Fruit fly (Drosophila melanogaster) whole organism, embryonic: ENCODE data around the gene gcm.
A peak's percentile ranks its signal among the peaks of the same experiment; 100 is the strongest.

Experiments used
- Atf3 ChIP-seq: fragments of 200-800 bp; sonication (Bioruptor generic); optimal IDR thresholded peaks from 3 replicates; lab custom pipeline; 2016; ENCODE audit warnings: missing biosample characterization, missing genetic modification characterization
- Atf6 ChIP-seq: fragments of 200-800 bp; sonication (Bioruptor generic); IDR thresholded peaks from 2 replicates; pipeline ENCODE4 v1.3.6; 2022; ENCODE audit warnings: missing biosample characterization, missing genetic modification characterization
- CG10209 ChIP-seq: fragments of 200-800 bp; sonication (Bioruptor generic); optimal IDR thresholded peaks from 3 replicates; lab custom pipeline; 2017; ENCODE audit warnings: missing biosample characterization, mild to moderate bottlenecking, missing genetic modification characterization, missing genetic modification reagents
- CG12219 ChIP-seq: fragments of 200-800 bp; sonication (Bioruptor generic); optimal IDR thresholded peaks from 3 replicates; lab custom pipeline; 2018; ENCODE audit warnings: missing biosample characterization, mild to moderate bottlenecking, missing genetic modification characterization
- CG13624 ChIP-seq: fragments of 200-800 bp; sonication (Bioruptor generic); optimal IDR thresholded peaks from 2 replicates; lab custom pipeline; 2016; ENCODE audit warnings: missing biosample characterization, missing genetic modification characterization
- CG14965 ChIP-seq: fragments of 200-800 bp; sonication (Bioruptor generic); optimal IDR thresholded peaks from 2 replicates; lab custom pipeline; 2016; ENCODE audit warnings: missing biosample characterization, missing genetic modification characterization, borderline replicate concordance
- CG15479 ChIP-seq: fragments of 200-800 bp; sonication (Bioruptor generic); optimal IDR thresholded peaks from 3 replicates; lab custom pipeline; 2019; ENCODE audit warnings: missing biosample characterization, mild to moderate bottlenecking, missing genetic modification characterization, moderate library complexity
- CG15514 ChIP-seq: fragments of 200-800 bp; sonication (Bioruptor generic); optimal IDR thresholded peaks from 3 replicates; lab custom pipeline; 2017; ENCODE audit warnings: missing biosample characterization, missing genetic modification characterization, mild to moderate bottlenecking, moderate library complexity, missing genetic modification reagents
- CG16779 ChIP-seq: fragments of 200-800 bp; sonication (Bioruptor generic); IDR thresholded peaks from 2 replicates; pipeline ENCODE4 v1.3.6; 2022; ENCODE audit warnings: missing biosample characterization, missing genetic modification characterization
- CG17385 ChIP-seq: fragments of 200-800 bp; sonication (Bioruptor generic); optimal IDR thresholded peaks from 3 replicates; lab custom pipeline; 2018; ENCODE audit warnings: missing biosample characterization, mild to moderate bottlenecking, missing genetic modification characterization
- CG34376 ChIP-seq: fragments of 200-800 bp; sonication (Bioruptor generic); optimal IDR thresholded peaks from 2 replicates; lab custom pipeline; 2018; ENCODE audit warnings: missing biosample characterization, mild to moderate bottlenecking, missing genetic modification characterization
- CG4404 ChIP-seq: fragments of 200-800 bp; sonication (Bioruptor generic); IDR thresholded peaks from 2 replicates; pipeline ENCODE4 v1.3.6; 2022; ENCODE audit warnings: missing biosample characterization, missing genetic modification characterization
- CG5180 ChIP-seq: fragments of 200-800 bp; sonication (Bioruptor generic); optimal IDR thresholded peaks from 3 replicates; lab custom pipeline; 2017; ENCODE audit warnings: missing biosample characterization, missing genetic modification characterization, mild to moderate bottlenecking, moderate library complexity, missing genetic modification reagents
- CG5953 ChIP-seq: fragments of 200-800 bp; sonication (Bioruptor generic); IDR thresholded peaks from 2 replicates; pipeline ENCODE4 v1.3.6; 2022; ENCODE audit warnings: missing biosample characterization, missing genetic modification characterization
- CG6175 ChIP-seq: fragments of 200-800 bp; sonication (Bioruptor generic); IDR thresholded peaks from 3 replicates; pipeline ENCODE4 v1.3.6; 2022; ENCODE audit warnings: missing biosample characterization, missing genetic modification characterization
- CG6689 ChIP-seq: fragments of 200-800 bp; sonication (Bioruptor generic); IDR thresholded peaks from 2 replicates; pipeline ENCODE4 v1.3.6; 2022; ENCODE audit warnings: missing biosample characterization, missing genetic modification characterization
- CG6791 ChIP-seq: fragments of 200-800 bp; sonication (Bioruptor generic); IDR thresholded peaks from 3 replicates; pipeline ENCODE4 v1.3.6; 2022; ENCODE audit warnings: missing biosample characterization, missing genetic modification characterization; ENCODE audit not compliant: partially characterized antibody
- CG6854 ChIP-seq: fragments of 200-800 bp; sonication (Bioruptor generic); optimal IDR thresholded peaks from 3 replicates; lab custom pipeline; 2017; ENCODE audit warnings: missing biosample characterization, mild to moderate bottlenecking, missing genetic modification characterization
- CG7928 ChIP-seq: fragments of 200-800 bp; sonication (Bioruptor generic); optimal IDR thresholded peaks from 2 replicates; lab custom pipeline; 2017; ENCODE audit warnings: missing biosample characterization, mild to moderate bottlenecking, missing genetic modification characterization
- CG9215 ChIP-seq: fragments of 200-800 bp; sonication (Bioruptor generic); IDR thresholded peaks from 2 replicates; pipeline ENCODE4 v1.3.6; 2022; ENCODE audit warnings: missing biosample characterization, missing genetic modification characterization
- CG9609 ChIP-seq: fragments of 200-800 bp; sonication (Bioruptor generic); optimal IDR thresholded peaks from 3 replicates; lab custom pipeline; 2016; ENCODE audit warnings: missing biosample characterization, missing genetic modification characterization
- Dbx ChIP-seq: fragments of 200-800 bp; sonication (Bioruptor generic); IDR thresholded peaks from 3 replicates; pipeline ENCODE4 v1.3.6; 2022; ENCODE audit warnings: missing biosample characterization, missing genetic modification characterization
- HLH54F ChIP-seq: fragments of 200-800 bp; sonication (Bioruptor generic); optimal IDR thresholded peaks from 3 replicates; lab custom pipeline; 2016; ENCODE audit warnings: missing biosample characterization, missing genetic modification characterization
- HmgD ChIP-seq: fragments of 200-800 bp; sonication (Bioruptor generic); optimal IDR thresholded peaks from 3 replicates; lab custom pipeline; 2016; ENCODE audit warnings: missing biosample characterization, missing genetic modification characterization
- MBD-R2 ChIP-seq: fragments of 200-800 bp; sonication (Bioruptor generic); IDR thresholded peaks from 2 replicates; pipeline ENCODE4 v1.3.6; 2022; ENCODE audit warnings: missing biosample characterization, missing genetic modification characterization
- Mad ChIP-seq: fragments of 200-800 bp; sonication (Bioruptor generic); optimal IDR thresholded peaks from 2 replicates; lab custom pipeline; 2016; ENCODE audit warnings: missing biosample characterization, missing genetic modification characterization
- NC2α ChIP-seq: fragments of 200-800 bp; sonication (Bioruptor generic); optimal IDR thresholded peaks from 2 replicates; lab custom pipeline; 2016; ENCODE audit warnings: missing biosample characterization, missing genetic modification characterization
- NFAT ChIP-seq: fragments of 200-800 bp; sonication (Bioruptor generic); IDR thresholded peaks from 2 replicates; pipeline ENCODE4 v1.3.6; 2022; ENCODE audit warnings: missing biosample characterization, missing genetic modification characterization
- PHDP ChIP-seq: fragments of 200-800 bp; sonication (Bioruptor generic); optimal IDR thresholded peaks from 3 replicates; lab custom pipeline; 2018; ENCODE audit warnings: missing biosample characterization, mild to moderate bottlenecking, missing genetic modification characterization, moderate library complexity
- Tbp ChIP-seq: fragments of >200 bp; optimal IDR thresholded peaks from 2 replicates; lab custom pipeline; 2018; ENCODE audit warnings: missing biosample characterization, missing genetic modification characterization
- ase ChIP-seq: fragments of 200-800 bp; sonication (Bioruptor generic); IDR thresholded peaks from 3 replicates; pipeline ENCODE4 v1.3.6; 2022; ENCODE audit warnings: missing biosample characterization, missing genetic modification characterization
- bsh ChIP-seq, 2 experiments: fragments of 200-800 bp; sonication (Bioruptor generic); optimal IDR thresholded peaks; 2 replicates each; lab custom pipeline; 2017 to 2018; ENCODE audit warnings: mild to moderate bottlenecking in 2 of 2, missing biosample characterization in 2 of 2, missing genetic modification characterization in 2 of 2, moderate library complexity in 1 of 2
- btn ChIP-seq: fragments of 200-800 bp; sonication (Bioruptor generic); optimal IDR thresholded peaks from 2 replicates; lab custom pipeline; 2016; ENCODE audit warnings: missing biosample characterization, missing genetic modification characterization
- chif ChIP-seq, 2 experiments: fragments of 200-800 bp; sonication (Bioruptor generic); optimal IDR thresholded peaks; 3 replicates each; lab custom pipeline; 2016; ENCODE audit warnings: missing biosample characterization in 2 of 2, missing genetic modification characterization in 2 of 2
- da ChIP-seq: fragments of 200-800 bp; sonication (Bioruptor generic); optimal IDR thresholded peaks from 2 replicates; lab custom pipeline; 2016; ENCODE audit warnings: missing biosample characterization, missing genetic modification characterization
- dmrt11E ChIP-seq: fragments of 200-800 bp; sonication (Bioruptor generic); optimal IDR thresholded peaks from 3 replicates; lab custom pipeline; 2018; ENCODE audit warnings: missing biosample characterization, mild to moderate bottlenecking, missing genetic modification characterization, moderate library complexity
- eyg ChIP-seq: fragments of 200-800 bp; sonication (Bioruptor generic); optimal IDR thresholded peaks from 3 replicates; lab custom pipeline; 2016; ENCODE audit warnings: missing biosample characterization, missing genetic modification characterization
- fru ChIP-seq: fragments of >200 bp; optimal IDR thresholded peaks from 2 replicates; lab custom pipeline; 2017
- gfzf ChIP-seq: fragments of 200-800 bp; sonication (Bioruptor generic); optimal IDR thresholded peaks from 2 replicates; lab custom pipeline; 2016; ENCODE audit warnings: missing biosample characterization, mild to moderate bottlenecking, missing genetic modification characterization, moderate library complexity
- gro ChIP-seq: fragments of 200-800 bp; sonication (Bioruptor generic); optimal IDR thresholded peaks from 2 replicates; lab custom pipeline; 2016; ENCODE audit warnings: missing biosample characterization, missing genetic modification characterization
- gt ChIP-seq: fragments of 200-800 bp; sonication (Bioruptor generic); IDR thresholded peaks from 2 replicates; pipeline ENCODE4 v1.3.6; 2022; ENCODE audit warnings: missing biosample characterization, missing genetic modification characterization
- lmd ChIP-seq: fragments of 200-800 bp; sonication (Bioruptor generic); IDR thresholded peaks from 2 replicates; pipeline ENCODE4 v1.3.6; 2022; ENCODE audit warnings: missing biosample characterization, missing genetic modification characterization
- mam ChIP-seq: fragments of 200-800 bp; sonication (Bioruptor generic); optimal IDR thresholded peaks from 3 replicates; lab custom pipeline; 2016; ENCODE audit warnings: missing biosample characterization, missing genetic modification characterization
- pan ChIP-seq, 4 experiments: fragments of >200 bp in 3 of 4; fragments of 200-800 bp in 1 of 4; sonication (Bioruptor generic) in 1 of 4; optimal IDR thresholded peaks in 3 of 4; IDR thresholded peaks in 1 of 4; 2 replicates each; pipeline versions ENCODE4 v1.3.6 to Lab custom; 2017 to 2022; ENCODE audit warnings: missing biosample characterization in 2 of 4, missing genetic modification characterization in 2 of 4, mixed read lengths in 1 of 4
- rib ChIP-seq: fragments of 200-800 bp; sonication (Bioruptor generic); IDR thresholded peaks from 2 replicates; pipeline ENCODE4 v1.3.6; 2022; ENCODE audit warnings: missing biosample characterization, missing genetic modification characterization
- sqz ChIP-seq: fragments of 200-800 bp; sonication (Bioruptor generic); optimal IDR thresholded peaks from 3 replicates; lab custom pipeline; 2018; ENCODE audit warnings: missing biosample characterization, mild to moderate bottlenecking, missing genetic modification characterization
- stwl ChIP-seq: fragments of 200-800 bp; sonication (Bioruptor generic); optimal IDR thresholded peaks from 3 replicates; lab custom pipeline; 2018; ENCODE audit warnings: missing biosample characterization, mild to moderate bottlenecking, missing genetic modification characterization, moderate library complexity
- twi ChIP-seq: fragments of 200-800 bp; optimal IDR thresholded peaks from 2 replicates; lab custom pipeline; 2019; ENCODE audit warnings: missing biosample characterization, mild to moderate bottlenecking, missing genetic modification characterization, moderate library complexity
- vvl ChIP-seq: fragments of 200-800 bp; sonication (Bioruptor generic); IDR thresholded peaks from 2 replicates; pipeline ENCODE4 v1.3.6; 2022; ENCODE audit warnings: missing biosample characterization, missing genetic modification characterization
- zen2 ChIP-seq: fragments of 200-800 bp; sonication (Bioruptor generic); IDR thresholded peaks from 3 replicates; pipeline ENCODE4 v1.3.6; 2022; ENCODE audit warnings: missing biosample characterization, missing genetic modification characterization; ENCODE audit not compliant: partially characterized antibody
- zfh1 ChIP-seq: fragments of 200-800 bp; sonication (Bioruptor generic); IDR thresholded peaks from 3 replicates; pipeline ENCODE4 v1.3.6; 2022; ENCODE audit warnings: missing biosample characterization, missing genetic modification characterization

gcm gene

dm6 chr2L:9570673-9571193, 10.8 kb downstream of the gcm start (continued):
- TF ChIP-seq CG5180 (GFP tag; lab: Kevin White, UChicago), result peak; percentile 73
- TF ChIP-seq btn (GFP tag; lab: Kevin White, UChicago), result no peak
- no peak for TF ChIP-seq chif (GFP tag; optimal IDR thresholded peaks at IDR 0.05; lab: Kevin White, UChicago)
- no peak for TF ChIP-seq vvl (GFP tag; lab: Robert Waterston, UW)
- TF ChIP-seq lmd (GFP tag; lab: Robert Waterston, UW), result no peak
- peak; percentile 6 for TF ChIP-seq CG15514 (GFP tag; lab: Kevin White, UChicago)
- TF ChIP-seq pan (optimal IDR thresholded peaks at IDR 0.05; lab: Kevin White, UChicago), result no peak
- no peak for TF ChIP-seq pan (GFP tag; optimal IDR thresholded peaks at IDR 0.05 in 1 of 2, IDR thresholded peaks at IDR 0.05 in 1 of 2)
- TF ChIP-seq HmgD (GFP tag; lab: Kevin White, UChicago), result no peak
- TF ChIP-seq PHDP (tag; lab: Kevin White, UChicago), result peak; percentile 55
- no peak for TF ChIP-seq Atf3
- TF ChIP-seq CG12219 (GFP tag; lab: Kevin White, UChicago), result peak; percentile 28
- no peak for TF ChIP-seq mam (GFP tag; lab: Kevin White, UChicago)
- no peak for TF ChIP-seq twi (tag; lab: Kevin White, UChicago)
- TF ChIP-seq CG17385 (GFP tag; lab: Kevin White, UChicago), result peak; percentile 39
- no peak for TF ChIP-seq CG9215 (GFP tag; lab: Robert Waterston, UW)
- TF ChIP-seq rib (GFP tag; lab: Robert Waterston, UW), result no peak
- no peak for TF ChIP-seq gro (GFP tag; lab: Kevin White, UChicago)
- no peak for TF ChIP-seq CG6791
- TF ChIP-seq CG16779 (GFP tag; lab: Robert Waterston, UW), result no peak
- TF ChIP-seq Dbx (GFP tag; lab: Robert Waterston, UW), result 0 out of 3 replicates have a peak, but pooled peaks have one; percentile 15
- no peak for TF ChIP-seq NFAT (GFP tag; lab: Robert Waterston, UW)
- no peak for TF ChIP-seq gfzf
- no peak for TF ChIP-seq ase (GFP tag; lab: Robert Waterston, UW)
- TF ChIP-seq zen2 (GFP tag; lab: Robert Waterston, UW), result no peak
- no peak for TF ChIP-seq NC2α (GFP tag; lab: Kevin White, UChicago)
- no peak for TF ChIP-seq gt
- TF ChIP-seq Tbp, result no peak
- no peak for TF ChIP-seq fru (lab: Kevin White, UChicago)
- TF ChIP-seq dmrt11E (tag; lab: Kevin White, UChicago), result no peak
- no peak for TF ChIP-seq CG14965
- no peak for TF ChIP-seq CG5953 (GFP tag; lab: Robert Waterston, UW)
- no peak for TF ChIP-seq CG13624 (GFP tag; lab: Kevin White, UChicago)
- no peak for TF ChIP-seq da (GFP tag; lab: Kevin White, UChicago)
- TF ChIP-seq HLH54F (GFP tag; lab: Kevin White, UChicago), result no peak
- no peak for TF ChIP-seq CG6689
- peak; percentile 12 for TF ChIP-seq sqz
- peak; percentile 12 for TF ChIP-seq Mad (GFP tag; lab: Kevin White, UChicago)
- TF ChIP-seq CG6854, result no peak
- TF ChIP-seq CG6175 (GFP tag; lab: Robert Waterston, UW), result no peak
- TF ChIP-seq CG34376 (GFP tag; lab: Kevin White, UChicago), result peak; percentile 46
- no peak for TF ChIP-seq zfh1 (GFP tag; lab: Robert Waterston, UW)
- TF ChIP-seq CG7928 (GFP tag; lab: Kevin White, UChicago), result no peak
- TF ChIP-seq CG10209 (GFP tag; lab: Kevin White, UChicago), result peak; percentile 12
- TF ChIP-seq Atf6 (GFP tag; lab: Robert Waterston, UW), result no peak
- TF ChIP-seq CG15479 (GFP tag; lab: Kevin White, UChicago), result no peak
- no peak for TF ChIP-seq stwl (tag; lab: Kevin White, UChicago)
- no peak for TF ChIP-seq CG9609 (GFP tag; lab: Kevin White, UChicago)
- TF ChIP-seq MBD-R2, result no peak
- TF ChIP-seq CG4404, result no peak
- TF ChIP-seq bsh (GFP tag; optimal IDR thresholded peaks at IDR 0.05; lab: Kevin White, UChicago), result peak in 1 of 2 experiments; percentile 39
- no peak for TF ChIP-seq eyg
